Fruit fly (Drosophila melanogaster) whole organism, embryonic: ENCODE results near the gene Sec22.

Experiments
- ATbp ChIP-seq: fragments of 200-800 bp; sonication (Bioruptor generic); optimal IDR thresholded peaks from 2 replicates; lab custom pipeline; 2017; ENCODE audit warnings: missing biosample characterization, mild to moderate bottlenecking, missing genetic modification characterization, missing genetic modification reagents
- C15 ChIP-seq: fragments of 200-800 bp; sonication (Bioruptor generic); IDR thresholded peaks from 3 replicates; pipeline ENCODE4 v1.3.6; 2022; ENCODE audit warnings: missing biosample characterization, missing genetic modification characterization
- CG10147 ChIP-seq: fragments of 200-800 bp; sonication (Bioruptor generic); optimal IDR thresholded peaks from 2 replicates; lab custom pipeline; 2019; ENCODE audit warnings: missing biosample characterization, mild to moderate bottlenecking, missing genetic modification characterization, moderate library complexity
- CG11456 ChIP-seq: fragments of 200-800 bp; sonication (Bioruptor generic); IDR thresholded peaks from 3 replicates; pipeline ENCODE4 v1.3.6; 2022; ENCODE audit warnings: missing biosample characterization, missing genetic modification characterization
- CG11560 ChIP-seq: fragments of 200-800 bp; sonication (Bioruptor generic); IDR thresholded peaks from 3 replicates; pipeline ENCODE4 v1.3.6; 2022; ENCODE audit warnings: missing biosample characterization, missing genetic modification characterization
- CG12299 ChIP-seq: fragments of 200-800 bp; sonication (Bioruptor generic); optimal IDR thresholded peaks from 2 replicates; lab custom pipeline; 2018; ENCODE audit warnings: missing biosample characterization, mild to moderate bottlenecking, missing genetic modification characterization
- CG12391 ChIP-seq: fragments of 200-800 bp; sonication (Bioruptor generic); optimal IDR thresholded peaks from 3 replicates; lab custom pipeline; 2018; ENCODE audit warnings: missing biosample characterization, mild to moderate bottlenecking, missing genetic modification characterization, moderate library complexity
- CG12942 ChIP-seq: fragments of 200-800 bp; sonication (Bioruptor generic); optimal IDR thresholded peaks from 3 replicates; lab custom pipeline; 2016; ENCODE audit warnings: missing biosample characterization, missing genetic modification characterization
- CG13287 ChIP-seq: fragments of 200-800 bp; sonication (Bioruptor generic); IDR thresholded peaks from 2 replicates; pipeline ENCODE4 v1.3.6; 2022; ENCODE audit warnings: missing biosample characterization, missing genetic modification characterization; ENCODE audit not compliant: partially characterized antibody
- CG15011 ChIP-seq: fragments of 200-800 bp; sonication (Bioruptor generic); optimal IDR thresholded peaks from 3 replicates; lab custom pipeline; 2018; ENCODE audit warnings: missing biosample characterization, mild to moderate bottlenecking, missing genetic modification characterization
- CG15514 ChIP-seq: fragments of 200-800 bp; sonication (Bioruptor generic); optimal IDR thresholded peaks from 3 replicates; lab custom pipeline; 2017; ENCODE audit warnings: missing biosample characterization, missing genetic modification characterization, mild to moderate bottlenecking, moderate library complexity, missing genetic modification reagents
- CG15601 ChIP-seq: fragments of 200-800 bp; sonication (Bioruptor generic); optimal IDR thresholded peaks from 3 replicates; lab custom pipeline; 2019; ENCODE audit warnings: missing biosample characterization, mild to moderate bottlenecking, missing genetic modification characterization, moderate library complexity
- CG18011 ChIP-seq: fragments of 200-800 bp; sonication (Bioruptor generic); optimal IDR thresholded peaks from 2 replicates; lab custom pipeline; 2017; ENCODE audit warnings: missing biosample characterization, missing genetic modification characterization, mild to moderate bottlenecking, moderate library complexity, missing genotype
- CG18619 ChIP-seq: fragments of 200-800 bp; sonication (Bioruptor generic); optimal IDR thresholded peaks from 3 replicates; lab custom pipeline; 2017; ENCODE audit warnings: missing biosample characterization, mild to moderate bottlenecking, missing genetic modification characterization
- CG31365 ChIP-seq: fragments of 200-800 bp; sonication (Bioruptor generic); optimal IDR thresholded peaks from 2 replicates; lab custom pipeline; 2018; ENCODE audit warnings: missing biosample characterization, mild to moderate bottlenecking, missing genetic modification characterization
- CG3838 ChIP-seq: fragments of 200-800 bp; sonication (Bioruptor generic); optimal IDR thresholded peaks from 3 replicates; lab custom pipeline; 2016; ENCODE audit warnings: missing biosample characterization, missing genetic modification characterization
- CG7271 ChIP-seq: fragments of 200-800 bp; sonication (Bioruptor generic); optimal IDR thresholded peaks from 2 replicates; lab custom pipeline; 2018; ENCODE audit warnings: missing biosample characterization, mild to moderate bottlenecking, missing genetic modification characterization, moderate library complexity
- CG7357 ChIP-seq: fragments of 200-800 bp; sonication (Bioruptor generic); IDR thresholded peaks from 3 replicates; pipeline ENCODE4 v1.3.6; 2022; ENCODE audit warnings: missing biosample characterization, missing genetic modification characterization
- CG8388 ChIP-seq: fragments of 200-800 bp; sonication (Bioruptor generic); optimal IDR thresholded peaks from 2 replicates; lab custom pipeline; 2019; ENCODE audit warnings: missing biosample characterization, mild to moderate bottlenecking, missing genetic modification characterization, moderate library complexity
- Dek ChIP-seq: fragments of 200-800 bp; sonication (Bioruptor generic); optimal IDR thresholded peaks from 3 replicates; lab custom pipeline; 2019; ENCODE audit warnings: missing biosample characterization, mild to moderate bottlenecking, missing genetic modification characterization, moderate library complexity
- Dip2 ChIP-seq: fragments of 200-800 bp; sonication (Bioruptor generic); IDR thresholded peaks from 2 replicates; pipeline ENCODE4 v1.3.6; 2022; ENCODE audit warnings: missing biosample characterization, missing genetic modification characterization
- Dref ChIP-seq: fragments of 200-800 bp; sonication (Bioruptor generic); IDR thresholded peaks from 2 replicates; pipeline ENCODE4 v1.3.6; 2022; ENCODE audit warnings: missing biosample characterization, missing genetic modification characterization
- ERR ChIP-seq: fragments of 200-800 bp; sonication (Bioruptor generic); optimal IDR thresholded peaks from 2 replicates; lab custom pipeline; 2016; ENCODE audit warnings: missing biosample characterization, missing genetic modification characterization
- Hand ChIP-seq: fragments of 200-800 bp; sonication (Bioruptor generic); optimal IDR thresholded peaks from 2 replicates; lab custom pipeline; 2017; ENCODE audit warnings: mild to moderate bottlenecking, missing biosample characterization, missing genetic modification reagents, missing genetic modification characterization
- HmgD ChIP-seq: fragments of 200-800 bp; sonication (Bioruptor generic); optimal IDR thresholded peaks from 3 replicates; lab custom pipeline; 2016; ENCODE audit warnings: missing biosample characterization, missing genetic modification characterization
- Hr78 ChIP-seq, 2 experiments: fragments of 200-800 bp in 1 of 2; fragments of >200 bp in 1 of 2; sonication (Bioruptor generic) in 1 of 2; optimal IDR thresholded peaks; 2 replicates each; lab custom pipeline; 2017 to 2019; ENCODE audit warnings: missing biosample characterization in 2 of 2, missing genetic modification characterization in 2 of 2, mild to moderate bottlenecking in 1 of 2, moderate library complexity in 1 of 2
- Lim3 ChIP-seq: fragments of 200-800 bp; sonication (Bioruptor generic); IDR thresholded peaks from 2 replicates; pipeline ENCODE4 v1.3.6; 2022; ENCODE audit warnings: missing biosample characterization, missing genetic modification characterization
- Oaz ChIP-seq: fragments of 200-800 bp; sonication (Bioruptor generic); IDR thresholded peaks from 2 replicates; pipeline ENCODE4 v1.3.6; 2022; ENCODE audit warnings: missing biosample characterization, missing genetic modification characterization
- Oli ChIP-seq: fragments of 200-800 bp; sonication (Bioruptor generic); optimal IDR thresholded peaks from 2 replicates; lab custom pipeline; 2018; ENCODE audit warnings: missing biosample characterization, mild to moderate bottlenecking, missing genetic modification characterization, moderate library complexity
- Opbp ChIP-seq: fragments of 200-800 bp; sonication (Bioruptor generic); IDR thresholded peaks from 3 replicates; pipeline ENCODE4 v1.3.6; 2022; ENCODE audit warnings: missing biosample characterization, missing genetic modification characterization; ENCODE audit not compliant: partially characterized antibody
- al ChIP-seq: fragments of 200-800 bp; sonication (Bioruptor generic); IDR thresholded peaks from 2 replicates; pipeline ENCODE4 v1.3.6; 2022; ENCODE audit warnings: missing biosample characterization, missing genetic modification characterization
- bab2 ChIP-seq: fragments of 200-800 bp; sonication (Bioruptor generic); optimal IDR thresholded peaks from 2 replicates; lab custom pipeline; 2016; ENCODE audit warnings: missing biosample characterization, missing genetic modification characterization
- bbx ChIP-seq: fragments of 200-800 bp; sonication (Bioruptor generic); IDR thresholded peaks from 2 replicates; pipeline ENCODE4 v1.3.6; 2022; ENCODE audit warnings: missing biosample characterization, missing genetic modification characterization; ENCODE audit not compliant: partially characterized antibody
- chif ChIP-seq, 2 experiments: fragments of 200-800 bp; sonication (Bioruptor generic); optimal IDR thresholded peaks; 3 replicates each; lab custom pipeline; 2016; ENCODE audit warnings: missing biosample characterization in 2 of 2, missing genetic modification characterization in 2 of 2
- chm ChIP-seq: fragments of 200-800 bp; sonication (Bioruptor generic); IDR thresholded peaks from 2 replicates; pipeline ENCODE4 v1.3.6; 2022; ENCODE audit warnings: missing biosample characterization, missing genetic modification characterization
- croc ChIP-seq: fragments of 200-800 bp; sonication (Bioruptor generic); conservative IDR thresholded peaks from 3 replicates; pipeline ENCODE4 v1.3.6; 2022; ENCODE audit warnings: missing biosample characterization, missing genetic modification characterization
- grau ChIP-seq: fragments of 200-800 bp; optimal IDR thresholded peaks from 3 replicates; lab custom pipeline; 2019; ENCODE audit warnings: missing biosample characterization, mild to moderate bottlenecking, missing genetic modification characterization, moderate library complexity
- gsb ChIP-seq: fragments of 200-800 bp; sonication (Bioruptor generic); IDR thresholded peaks from 2 replicates; pipeline ENCODE4 v1.3.6; 2022; ENCODE audit warnings: missing biosample characterization, missing genetic modification characterization
- hth ChIP-seq: fragments of >200 bp; optimal IDR thresholded peaks from 2 replicates; lab custom pipeline; 2017; ENCODE audit warnings: inconsistent platforms
- knrl ChIP-seq: fragments of 200-800 bp; sonication (Bioruptor generic); IDR thresholded peaks from 3 replicates; pipeline ENCODE4 v1.3.6; 2022; ENCODE audit warnings: missing biosample characterization, missing genetic modification characterization; ENCODE audit not compliant: partially characterized antibody
- lilli ChIP-seq: fragments of 200-800 bp; sonication (Bioruptor generic); optimal IDR thresholded peaks from 3 replicates; lab custom pipeline; 2016; ENCODE audit warnings: missing biosample characterization, missing genetic modification characterization
- mld ChIP-seq: fragments of 200-800 bp; sonication (Bioruptor generic); IDR thresholded peaks from 3 replicates; pipeline ENCODE4 v1.3.6; 2022; ENCODE audit warnings: missing biosample characterization, missing genetic modification characterization; ENCODE audit not compliant: partially characterized antibody
- pho ChIP-seq: fragments of 200-800 bp; sonication (Bioruptor generic); optimal IDR thresholded peaks from 2 replicates; lab custom pipeline; 2016; ENCODE audit warnings: missing biosample characterization, missing genetic modification characterization
- pita ChIP-seq: fragments of 200-800 bp; sonication (Bioruptor generic); optimal IDR thresholded peaks from 2 replicates; lab custom pipeline; 2017; ENCODE audit warnings: missing biosample characterization, mild to moderate bottlenecking, missing genetic modification characterization
- sd ChIP-seq: fragments of 200-800 bp; sonication (Bioruptor generic); optimal IDR thresholded peaks from 3 replicates; lab custom pipeline; 2018; ENCODE audit warnings: missing biosample characterization, mild to moderate bottlenecking, missing genetic modification characterization, moderate library complexity
- sens ChIP-seq: fragments of 200-800 bp; sonication (Bioruptor generic); peaks from one replicate; lab custom pipeline; 2016; ENCODE audit warnings: missing biosample characterization, missing genetic modification characterization
- stwl ChIP-seq: fragments of 200-800 bp; sonication (Bioruptor generic); optimal IDR thresholded peaks from 3 replicates; lab custom pipeline; 2018; ENCODE audit warnings: missing biosample characterization, mild to moderate bottlenecking, missing genetic modification characterization, moderate library complexity
- tgo ChIP-seq: fragments of 200-800 bp; sonication (Bioruptor generic); IDR thresholded peaks from 3 replicates; pipeline ENCODE4 v1.3.6; 2022; ENCODE audit warnings: missing biosample characterization, missing genetic modification characterization
- tna ChIP-seq: fragments of 200-800 bp; sonication (Bioruptor generic); IDR thresholded peaks from 2 replicates; pipeline ENCODE4 v1.3.6; 2022; ENCODE audit warnings: missing biosample characterization, missing genetic modification characterization; ENCODE audit not compliant: partially characterized antibody
- z ChIP-seq: fragments of 200-800 bp; sonication (Bioruptor generic); IDR thresholded peaks from 3 replicates; pipeline ENCODE4 v1.3.6; 2022; ENCODE audit warnings: missing biosample characterization, missing genetic modification characterization

The Sec22 gene

dm6 chrX:771431-772064 lies 34.3 kb upstream of the Sec22 start:
- TF ChIP-seq CG15514 (no peak), CG8388 (GFP tag; lab: Kevin White, UChicago) (peak; percentile 55), al (GFP tag; lab: Robert Waterston, UW) (no peak), sens (peak; percentile 94), bab2 (GFP tag; lab: Kevin White, UChicago) (peak; percentile 28), grau (peak; percentile 22), CG7357 (GFP tag; lab: Robert Waterston, UW) (no peak), CG12299 (tag; lab: Kevin White, UChicago) (no peak), ATbp (GFP tag; lab: Kevin White, UChicago) (peak; percentile 53), pho (GFP tag; lab: Kevin White, UChicago) (no peak), CG3838 (GFP tag; lab: Kevin White, UChicago) (no peak), Dek (tag; lab: Kevin White, UChicago) (no peak), chm (no peak), Oaz (GFP tag; lab: Robert Waterston, UW) (no peak), knrl (GFP tag; lab: Robert Waterston, UW) (no peak), tgo (GFP tag; lab: Robert Waterston, UW) (no peak), chif (GFP tag; optimal IDR thresholded peaks at IDR 0.05; lab: Kevin White, UChicago) (peak; percentile 1 to 58), gsb (GFP tag; lab: Robert Waterston, UW) (no peak), pita (GFP tag; lab: Kevin White, UChicago) (no peak), CG18619 (GFP tag; lab: Kevin White, UChicago) (no peak), CG11560 (tag; lab: Robert Waterston, UW) (no peak), stwl (tag; lab: Kevin White, UChicago) (no peak), Hr78 (GFP tag; optimal IDR thresholded peaks at IDR 0.05; lab: Kevin White, UChicago) (no peak), CG31365 (no peak), Hand (GFP tag; lab: Kevin White, UChicago) (no peak), ERR (GFP tag; lab: Kevin White, UChicago) (no peak), Oli (peak; percentile 42), mld (GFP tag; lab: Robert Waterston, UW) (no peak), CG10147 (GFP tag; lab: Kevin White, UChicago) (no peak), C15 (no peak), CG13287 (GFP tag; lab: Robert Waterston, UW) (no peak), hth (lab: Kevin White, UChicago) (no peak), CG7271 (no peak), lilli (GFP tag; lab: Kevin White, UChicago) (peak; percentile 29), sd (tag; lab: Kevin White, UChicago) (no peak), CG18011 (no peak), CG15011 (GFP tag; lab: Kevin White, UChicago) (no peak), HmgD (GFP tag; lab: Kevin White, UChicago) (no peak), z (no peak), croc (GFP tag; lab: Robert Waterston, UW) (no peak), CG11456 (GFP tag; lab: Robert Waterston, UW) (no peak), Opbp (no peak), CG15601 (tag; lab: Kevin White, UChicago) (peak; percentile 14), CG12391 (tag; lab: Kevin White, UChicago) (peak; percentile 38), Dref (GFP tag; lab: Robert Waterston, UW) (no peak), bbx (GFP tag; lab: Robert Waterston, UW) (no peak), Lim3 (GFP tag; lab: Robert Waterston, UW) (no peak), Dip2 (GFP tag; lab: Robert Waterston, UW) (no peak), tna (no peak), CG12942 (GFP tag; lab: Kevin White, UChicago) (no peak)
